Worm (Caenorhabditis elegans) whole organism, late embryonic: Measurements from ENCODE around the gene T13H5.8.

Experiments used
- gmeb-2 ChIP-seq: sonication (generic microtip); optimal IDR thresholded peaks from 2 replicates; lab custom pipeline; 2016; ENCODE audit warnings: missing genetic modification characterization, inconsistent platforms, missing compliant biosample characterization
- pqm-1 ChIP-seq: sonication (generic microtip); optimal IDR thresholded peaks from 2 replicates; lab custom pipeline; 2016; ENCODE audit warnings: missing genetic modification characterization, missing compliant biosample characterization

DNA sequence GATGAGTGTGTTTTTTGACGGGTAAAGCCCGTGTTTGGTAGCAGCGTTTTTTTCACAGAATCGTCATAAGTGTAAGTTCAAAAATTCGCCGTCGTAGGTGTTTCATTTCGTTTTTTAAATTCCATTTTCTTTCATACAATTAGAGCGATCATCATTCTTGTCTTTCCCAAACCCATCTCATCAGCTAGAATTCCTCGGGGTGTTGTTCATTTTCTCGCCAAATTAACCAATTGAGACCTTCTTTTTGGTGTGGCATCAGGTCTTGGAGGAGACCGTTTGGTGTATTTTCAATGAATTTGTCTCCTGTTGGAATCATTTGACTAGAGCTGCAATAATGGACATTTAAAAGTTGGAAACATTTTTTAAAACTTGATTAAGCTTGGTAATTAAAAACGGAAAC lies 45.4 kb upstream of the T13H5.8 start:
- TF ChIP-seq pqm-1 (no peak), gmeb-2 (tag; lab: Kevin White, UChicago) (no peak)
